Worm (Caenorhabditis elegans): ENCODE data around the gene rom-2.

rom-2 gene

ce11 chrIII:9564410-9564809 lies 31.1 kb downstream of the rom-2 start, which contains the start of gene C48B4.10:
C48B4.10 (minus strand) TSS chrIII:9564510.
- TF ChIP-seq sea-1 (GFP tag; conservative IDR thresholded peaks at IDR 0.05) (no peak), aly-1 (tag; optimal IDR thresholded peaks at IDR 0.05) (no peak), flt-1 (GFP tag; IDR thresholded peaks at IDR 0.05) (no peak), ama-1 (optimal IDR thresholded peaks at IDR 0.05) (no peak), F13C5.2 (tag; optimal IDR thresholded peaks at IDR 0.05) (no peak), tbx-11 (GFP tag; IDR thresholded peaks at IDR 0.05) (no peak), B0310.2 (tag; optimal IDR thresholded peaks at IDR 0.05) (no peak), ets-7 (tag; optimal IDR thresholded peaks at IDR 0.05) (no peak)

ce11 chrIII:9563235-9563634 lies 32.2 kb downstream of the rom-2 start, which contains the start of gene C48B4.9:
C48B4.9 (minus strand) TSS chrIII:9563335.
- TF ChIP-seq hmbx-1 (tag; optimal IDR thresholded peaks at IDR 0.05) (no peak), sea-1 (GFP tag; conservative IDR thresholded peaks at IDR 0.05) (no peak), hmg-4 (GFP tag; optimal IDR thresholded peaks at IDR 0.05) (no peak), hnd-1 (tag; optimal IDR thresholded peaks at IDR 0.05) (no peak)

ce11 chrIII:9561158-9561557 lies 34.3 kb downstream of the rom-2 start, which contains the start of gene C48B4.8:
C48B4.8 (minus strand) TSS chrIII:9561258.
- TF ChIP-seq ceh-13 (GFP tag; optimal IDR thresholded peaks at IDR 0.05) (no peak), ceh-36 (tag; optimal IDR thresholded peaks at IDR 0.05) (no peak), sea-1 (GFP tag; conservative IDR thresholded peaks at IDR 0.05) (no peak), tbx-11 (GFP tag; IDR thresholded peaks at IDR 0.05) (no peak), aly-1 (tag; optimal IDR thresholded peaks at IDR 0.05) (no peak), pes-1 (GFP tag; IDR thresholded peaks at IDR 0.05) (no peak), F13C5.2 (tag; optimal IDR thresholded peaks at IDR 0.05) (no peak), ama-1 (optimal IDR thresholded peaks at IDR 0.05) (no peak), tra-4 (tag; optimal IDR thresholded peaks at IDR 0.05) (no peak), ets-7 (tag; optimal IDR thresholded peaks at IDR 0.05) (no peak), scrt-1 (GFP tag; IDR thresholded peaks at IDR 0.05) (no peak), hmbx-1 (tag; optimal IDR thresholded peaks at IDR 0.05) (no peak)

- TF ChIP-seq ama-1 (optimal IDR thresholded peaks at IDR 0.05) (no peak), aly-1 (tag; optimal IDR thresholded peaks at IDR 0.05) (no peak), tbx-37 (GFP tag; conservative IDR thresholded peaks at IDR 0.05) (no peak), ets-7 (tag; optimal IDR thresholded peaks at IDR 0.05) (no peak), hnd-1 (tag; optimal IDR thresholded peaks at IDR 0.05) (no peak), tra-4 (tag; optimal IDR thresholded peaks at IDR 0.05) (no peak), scrt-1 (GFP tag; IDR thresholded peaks at IDR 0.05) (no peak), sea-1 (GFP tag; conservative IDR thresholded peaks at IDR 0.05) (no peak), hmbx-1 (tag; optimal IDR thresholded peaks at IDR 0.05) (no peak), pes-1 (GFP tag; IDR thresholded peaks at IDR 0.05) (no peak), B0310.2 (tag; optimal IDR thresholded peaks at IDR 0.05) (no peak), F13C5.2 (tag; optimal IDR thresholded peaks at IDR 0.05) (no peak), hmg-4 (GFP tag; optimal IDR thresholded peaks at IDR 0.05) (no peak)
Measured at ce11 chrIII:9559381-9559881, 36.0 kb downstream of the rom-2 start, which contains the start of gene C48B4.7. C48B4.7 (minus strand) TSS chrIII:9559431.

- TF ChIP-seq ceh-13 (GFP tag; optimal IDR thresholded peaks at IDR 0.05): no peak
- no peak for TF ChIP-seq flt-1 (GFP tag; IDR thresholded peaks at IDR 0.05)
- no peak for TF ChIP-seq pes-1 (GFP tag; IDR thresholded peaks at IDR 0.05)
- no peak for TF ChIP-seq ets-7 (tag; optimal IDR thresholded peaks at IDR 0.05)
- TF ChIP-seq hmg-4 (GFP tag; optimal IDR thresholded peaks at IDR 0.05): no peak
- TF ChIP-seq aly-1 (tag; optimal IDR thresholded peaks at IDR 0.05): no peak
- TF ChIP-seq tbx-37 (GFP tag; conservative IDR thresholded peaks at IDR 0.05): no peak
- no peak for TF ChIP-seq hmbx-1 (tag; optimal IDR thresholded peaks at IDR 0.05)
- no peak for TF ChIP-seq tbx-11 (GFP tag; IDR thresholded peaks at IDR 0.05)
- no peak for TF ChIP-seq B0310.2 (tag; optimal IDR thresholded peaks at IDR 0.05)
- no peak for TF ChIP-seq F13C5.2 (tag; optimal IDR thresholded peaks at IDR 0.05)
- no peak for TF ChIP-seq hnd-1 (tag; optimal IDR thresholded peaks at IDR 0.05)
- TF ChIP-seq tra-4 (tag; optimal IDR thresholded peaks at IDR 0.05): no peak
Measured at ce11 chrIII:9558463-9558862, 37.0 kb downstream of the rom-2 start, which contains the start of gene C48B4.6. C48B4.6 (minus strand) TSS chrIII:9558563.

- TF ChIP-seq scrt-1 (GFP tag; IDR thresholded peaks at IDR 0.05): no peak
- no peak for TF ChIP-seq flt-1 (GFP tag; IDR thresholded peaks at IDR 0.05)
- TF ChIP-seq hmbx-1 (tag; optimal IDR thresholded peaks at IDR 0.05): no peak
- TF ChIP-seq B0310.2 (tag; optimal IDR thresholded peaks at IDR 0.05): no peak
- no peak for TF ChIP-seq pes-1 (GFP tag; IDR thresholded peaks at IDR 0.05)
- TF ChIP-seq ceh-36 (tag; optimal IDR thresholded peaks at IDR 0.05): no peak
- no peak for TF ChIP-seq sea-1 (GFP tag; conservative IDR thresholded peaks at IDR 0.05)
- TF ChIP-seq tbx-11 (GFP tag; IDR thresholded peaks at IDR 0.05): no peak
- TF ChIP-seq ama-1 (optimal IDR thresholded peaks at IDR 0.05): no peak
- TF ChIP-seq aly-1 (tag; optimal IDR thresholded peaks at IDR 0.05): no peak
- no peak for TF ChIP-seq hmg-4 (GFP tag; optimal IDR thresholded peaks at IDR 0.05)
- no peak for TF ChIP-seq hnd-1 (tag; optimal IDR thresholded peaks at IDR 0.05)
- TF ChIP-seq ets-7 (tag; optimal IDR thresholded peaks at IDR 0.05): no peak
- no peak for TF ChIP-seq ceh-13 (GFP tag; optimal IDR thresholded peaks at IDR 0.05)
- TF ChIP-seq tra-4 (tag; optimal IDR thresholded peaks at IDR 0.05): no peak
- TF ChIP-seq tbx-37 (GFP tag; conservative IDR thresholded peaks at IDR 0.05): no peak
Measured at ce11 chrIII:9556300-9556699, 39.2 kb downstream of the rom-2 start, which contains the start of gene ZK1098.11. ZK1098.11 (plus strand) TSS chrIII:9556600.

ce11 chrIII:9546016-9546659 lies 49.3 kb downstream of the rom-2 start, which contains the start of gene unc-16:
unc-16 (plus strand) TSS chrIII:9546258.
- TF ChIP-seq tra-4 (tag; optimal IDR thresholded peaks at IDR 0.05): no peak
- peak; percentile 72 for TF ChIP-seq F13C5.2 (tag; optimal IDR thresholded peaks at IDR 0.05)
- no peak for TF ChIP-seq ama-1 (optimal IDR thresholded peaks at IDR 0.05)
- no peak for TF ChIP-seq ceh-13 (GFP tag; optimal IDR thresholded peaks at IDR 0.05)
- TF ChIP-seq ets-7 (tag; optimal IDR thresholded peaks at IDR 0.05): no peak
- TF ChIP-seq scrt-1 (GFP tag; IDR thresholded peaks at IDR 0.05): no peak
- peak; percentile 19 for TF ChIP-seq hmg-4 (GFP tag; optimal IDR thresholded peaks at IDR 0.05)
- TF ChIP-seq pes-1 (GFP tag; IDR thresholded peaks at IDR 0.05): 0 out of 2 replicates have a peak, but pooled peaks have one; percentile 17
- TF ChIP-seq aly-1 (tag; optimal IDR thresholded peaks at IDR 0.05): no peak
- no peak for TF ChIP-seq sea-1 (GFP tag; conservative IDR thresholded peaks at IDR 0.05)

Measured in whole organism, early embryonic.